Fruit fly (Drosophila melanogaster) Kc167 (cell line): ENCODE data around the gene Nt5b.

Experiments used
- Myc ChIP-seq: fragments of >200 bp; optimal IDR thresholded peaks from 2 replicates; lab custom pipeline; 2017; ENCODE audit warnings: missing external identifiers
- Sin3A ChIP-seq: fragments of >200 bp; optimal IDR thresholded peaks from 2 replicates; lab custom pipeline; 2018; ENCODE audit warnings: missing external identifiers
- h ChIP-seq: fragments of >200 bp; optimal IDR thresholded peaks from 3 replicates; lab custom pipeline; 2018; ENCODE audit warnings: missing external identifiers
- insv ChIP-seq: fragments of >200 bp; optimal IDR thresholded peaks from 3 replicates; lab custom pipeline; 2018; ENCODE audit warnings: missing external identifiers
- psq ChIP-seq: fragments of >200 bp; optimal IDR thresholded peaks from 2 replicates; lab custom pipeline; 2017; ENCODE audit warnings: missing external identifiers
- ttk ChIP-seq: sonication (Bioruptor generic); optimal IDR thresholded peaks from 2 replicates; lab custom pipeline; 2017; ENCODE audit warnings: missing external identifiers

The Nt5b gene

DNA sequence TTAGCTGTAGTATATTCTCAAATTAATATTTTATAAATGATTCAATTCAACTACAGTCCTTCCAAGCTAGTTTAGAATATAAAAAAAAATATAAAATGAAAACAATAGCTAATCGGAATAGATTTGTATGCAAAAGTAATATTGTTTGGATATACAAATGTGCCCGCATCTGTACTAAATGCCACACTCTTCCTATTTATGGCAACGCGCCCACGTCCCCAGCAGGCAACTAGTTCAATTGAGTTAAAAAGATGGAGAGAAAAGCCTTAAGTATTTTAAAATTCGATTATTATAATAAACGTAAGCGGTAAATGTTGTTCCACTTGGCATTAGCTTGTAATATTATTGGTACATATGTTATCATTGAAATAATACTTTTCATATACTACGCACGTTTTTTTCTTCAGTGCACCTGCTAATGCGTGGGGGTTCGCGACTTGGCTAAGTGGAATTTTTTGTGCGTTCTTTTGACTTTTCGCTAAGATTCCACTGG lies 4.3 kb downstream of the Nt5b start:
- no peak for TF ChIP-seq h (lab: Kevin White, UChicago)
- TF ChIP-seq insv (lab: Kevin White, UChicago), result no peak
- no peak for TF ChIP-seq Myc (lab: Kevin White, UChicago)
- TF ChIP-seq ttk (lab: Kevin White, UChicago), result no peak
- no peak for TF ChIP-seq Sin3A (lab: Kevin White, UChicago)
- TF ChIP-seq psq (lab: Kevin White, UChicago), result no peak

DNA sequence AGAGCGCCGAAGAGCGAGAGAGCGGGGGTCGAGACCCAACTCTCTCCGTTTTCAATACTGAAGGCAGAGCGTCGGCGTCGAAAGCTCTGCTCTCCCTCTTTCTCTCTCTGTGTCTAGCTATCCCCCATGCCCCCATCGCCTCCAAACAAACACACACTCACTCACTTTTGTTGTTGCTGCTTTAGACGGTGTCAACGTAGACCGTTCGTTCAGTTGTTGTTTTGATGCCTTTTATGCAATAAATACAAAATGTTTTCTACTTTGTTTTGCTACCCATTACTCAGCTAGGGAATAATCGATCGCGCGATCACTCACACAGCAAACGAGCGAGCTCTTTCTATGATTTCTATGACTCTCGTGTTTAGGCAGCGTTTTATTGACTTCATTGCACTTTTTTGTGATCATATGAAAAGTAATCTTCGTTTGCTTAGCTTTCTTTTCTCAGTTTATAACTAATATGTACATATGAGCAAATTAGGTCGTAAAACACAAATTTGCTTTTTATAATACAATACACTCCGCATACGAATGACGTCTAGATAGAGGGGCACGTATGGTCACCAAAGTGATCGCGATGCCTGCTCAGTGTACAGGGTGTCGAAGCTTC lies 5.2 kb downstream of the Nt5b start:
- TF ChIP-seq Sin3A (lab: Kevin White, UChicago) (no peak), Myc (lab: Kevin White, UChicago) (no peak), ttk (lab: Kevin White, UChicago) (no peak), h (lab: Kevin White, UChicago) (no peak), insv (lab: Kevin White, UChicago) (no peak), psq (lab: Kevin White, UChicago) (no peak)

DNA sequence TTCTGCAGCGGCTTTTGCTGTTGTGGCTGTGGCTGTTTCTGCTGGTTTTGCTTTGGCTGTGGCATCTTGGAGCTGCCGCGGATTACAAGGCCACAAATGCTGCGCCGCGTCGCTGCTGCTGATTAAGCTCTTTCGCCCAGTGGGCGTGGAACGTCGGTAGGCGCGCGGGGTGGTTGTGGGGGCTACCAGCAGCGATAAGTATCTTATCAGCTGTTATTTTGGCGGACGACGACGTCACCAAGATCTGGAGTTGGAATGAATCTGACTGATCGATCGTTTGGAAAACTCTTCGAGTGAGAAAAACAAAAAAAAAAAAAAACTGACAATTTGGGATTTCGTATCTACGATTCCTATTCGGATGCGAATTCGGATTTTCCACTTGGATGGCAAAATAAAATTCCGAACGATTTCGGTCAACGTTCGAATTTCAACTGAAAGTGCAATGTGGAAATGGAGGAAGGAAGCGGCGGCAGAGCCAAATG lies 5.8 kb downstream of the Nt5b start:
- no peak for TF ChIP-seq insv (lab: Kevin White, UChicago)
- TF ChIP-seq psq (lab: Kevin White, UChicago), result no peak
- no peak for TF ChIP-seq ttk (lab: Kevin White, UChicago)

DNA sequence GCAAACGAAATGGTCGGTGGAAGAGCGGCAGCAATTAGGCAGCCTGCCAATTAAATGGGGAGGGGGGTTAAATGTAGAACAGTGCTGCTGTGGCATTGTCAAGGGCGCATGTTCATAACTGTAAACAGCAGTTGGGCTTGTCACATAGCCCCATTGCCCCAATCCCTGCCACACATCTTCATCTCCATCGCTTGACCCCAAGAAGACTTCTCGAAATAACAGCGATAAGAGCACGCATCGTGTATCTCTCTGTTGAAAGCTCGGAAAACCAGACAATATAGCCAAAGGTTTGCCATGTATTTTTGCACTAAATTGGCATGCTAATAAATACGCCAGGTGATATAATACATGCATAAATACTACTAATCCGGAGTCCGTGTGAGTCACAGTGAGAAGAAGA lies 7.4 kb downstream of the Nt5b start:
- no peak for TF ChIP-seq Myc (lab: Kevin White, UChicago)
- TF ChIP-seq Sin3A (lab: Kevin White, UChicago), result no peak
- no peak for TF ChIP-seq h (lab: Kevin White, UChicago)
- TF ChIP-seq insv (lab: Kevin White, UChicago), result no peak
- TF ChIP-seq ttk (lab: Kevin White, UChicago), result no peak
- TF ChIP-seq psq (lab: Kevin White, UChicago), result no peak

DNA sequence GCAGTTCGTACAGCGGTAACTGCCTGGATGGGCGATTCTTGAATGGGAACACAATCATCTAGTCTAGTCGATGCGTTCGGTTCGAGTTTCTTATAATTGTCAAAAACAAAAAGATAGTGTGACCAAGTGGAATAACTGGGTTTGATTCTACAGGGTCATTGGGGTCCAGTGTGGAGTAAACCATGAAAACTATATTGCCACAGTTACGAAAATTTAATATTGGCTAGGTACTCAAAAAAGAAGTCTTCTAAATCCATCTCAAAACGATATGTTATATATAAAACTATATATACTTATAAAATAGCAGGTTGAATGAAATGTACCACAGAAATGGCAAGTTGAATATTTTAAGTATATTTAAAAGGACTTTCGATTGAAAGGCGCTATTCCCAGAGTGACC lies 10.0 kb downstream of the Nt5b start, which contains the start of gene CG34328:
Gene CG34328, minus strand, starts transcription at position 101 of the 400 bp plus-strand sequence.
- no peak for TF ChIP-seq Myc (lab: Kevin White, UChicago)
- TF ChIP-seq Sin3A (lab: Kevin White, UChicago), result no peak
- no peak for TF ChIP-seq ttk (lab: Kevin White, UChicago)
- TF ChIP-seq h (lab: Kevin White, UChicago), result no peak
- no peak for TF ChIP-seq insv (lab: Kevin White, UChicago)
- TF ChIP-seq psq (lab: Kevin White, UChicago), result no peak

DNA sequence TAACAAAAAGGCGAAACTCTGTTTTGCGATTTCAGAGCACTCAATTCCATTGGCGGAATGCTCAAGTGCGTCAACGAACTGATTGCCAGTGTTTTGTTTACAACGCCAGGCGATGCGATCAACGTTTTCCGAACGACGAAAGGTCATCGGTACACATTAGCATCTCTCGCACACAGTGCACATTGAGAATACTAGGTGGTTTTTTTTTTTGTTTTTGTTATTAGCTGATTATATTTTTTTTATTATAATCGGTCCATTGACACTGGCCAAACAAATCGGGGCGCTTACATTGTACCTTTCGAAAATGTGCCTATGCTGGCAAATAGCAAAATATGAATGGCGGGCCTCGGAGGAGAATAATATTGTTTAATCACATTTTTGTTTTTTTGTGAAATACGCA lies 14.8 kb downstream of the Nt5b start:
- TF ChIP-seq h (lab: Kevin White, UChicago) (no peak), psq (lab: Kevin White, UChicago) (no peak), ttk (lab: Kevin White, UChicago) (no peak), insv (lab: Kevin White, UChicago) (no peak), Myc (lab: Kevin White, UChicago) (no peak), Sin3A (lab: Kevin White, UChicago) (no peak)

DNA sequence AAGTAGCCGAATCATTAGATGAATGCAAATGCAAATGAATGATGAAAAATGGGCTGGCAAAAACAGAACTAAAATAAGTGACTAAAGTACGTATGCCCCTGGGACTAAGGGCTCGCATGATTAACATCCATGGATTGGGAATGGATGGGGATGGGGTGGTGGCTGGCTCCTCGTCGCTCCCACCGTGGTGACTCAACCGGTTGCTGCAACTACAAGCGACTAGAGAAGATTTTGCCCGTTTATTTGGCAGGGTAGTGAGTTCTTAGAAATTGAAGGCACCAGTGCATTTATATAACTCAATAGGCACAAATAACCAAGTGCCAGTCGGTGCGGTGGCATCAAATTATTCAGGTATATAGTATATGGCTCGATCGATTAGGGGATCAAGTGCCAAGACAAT lies 23.2 kb downstream of the Nt5b start, which contains the start of gene Tsf1:
Gene Tsf1, plus strand, starts transcription at position 301 of the 400 bp plus-strand sequence.
- no peak for TF ChIP-seq psq (lab: Kevin White, UChicago)
- no peak for TF ChIP-seq insv (lab: Kevin White, UChicago)
- no peak for TF ChIP-seq h (lab: Kevin White, UChicago)
- no peak for TF ChIP-seq ttk (lab: Kevin White, UChicago)
- TF ChIP-seq Sin3A (lab: Kevin White, UChicago), result no peak
- TF ChIP-seq Myc (lab: Kevin White, UChicago), result no peak

DNA sequence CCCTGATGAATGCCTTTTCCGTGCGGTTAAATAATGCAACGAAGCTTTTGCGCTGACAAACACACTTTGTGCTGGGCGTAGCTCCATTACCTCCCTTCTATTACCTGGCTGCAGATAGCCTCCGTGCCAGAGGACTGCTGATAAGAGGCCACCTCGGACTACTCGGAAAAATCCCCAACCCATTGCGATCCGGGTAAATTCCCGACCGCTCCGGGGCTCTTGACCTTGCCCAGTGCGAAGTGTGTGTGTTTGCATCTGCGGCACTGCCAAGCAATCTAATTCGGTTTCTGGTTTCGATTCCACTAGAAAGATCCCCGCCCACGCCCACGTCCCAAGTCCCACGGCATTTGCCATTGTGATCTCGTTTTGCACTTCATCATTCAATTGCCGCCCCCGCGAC lies 24.1 kb downstream of the Nt5b start:
- no peak for TF ChIP-seq Sin3A (lab: Kevin White, UChicago)
- no peak for TF ChIP-seq ttk (lab: Kevin White, UChicago)
- TF ChIP-seq h (lab: Kevin White, UChicago), result no peak
- TF ChIP-seq insv (lab: Kevin White, UChicago), result no peak
- TF ChIP-seq psq (lab: Kevin White, UChicago), result no peak
- TF ChIP-seq Myc (lab: Kevin White, UChicago), result no peak

DNA sequence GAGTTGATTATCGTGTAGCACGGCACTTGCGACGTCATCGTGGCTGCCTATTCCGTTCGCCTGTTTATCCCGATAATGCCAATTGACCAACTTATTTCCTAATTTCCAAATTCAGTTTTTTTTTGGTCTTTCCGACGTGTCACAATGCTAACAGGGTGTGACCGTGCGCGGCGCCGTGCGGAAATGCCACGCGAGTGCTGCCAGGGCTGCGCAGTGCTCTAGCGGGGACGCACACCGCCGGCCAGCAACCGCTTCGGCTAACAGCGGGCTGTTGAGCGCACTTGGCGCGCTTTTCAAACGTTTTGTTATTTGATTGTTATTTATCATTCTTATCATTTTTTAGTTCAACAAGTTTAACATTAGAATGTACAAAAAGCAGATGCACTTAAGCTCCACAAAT lies 24.9 kb downstream of the Nt5b start, which contains the start of gene betaCOP:
Gene betaCOP, minus strand, starts transcription at position 187 of the 400 bp plus-strand sequence.
- TF ChIP-seq Myc (lab: Kevin White, UChicago) (no peak), h (lab: Kevin White, UChicago) (no peak), ttk (lab: Kevin White, UChicago) (no peak), psq (lab: Kevin White, UChicago) (no peak), Sin3A (lab: Kevin White, UChicago) (no peak), insv (lab: Kevin White, UChicago) (no peak)

DNA sequence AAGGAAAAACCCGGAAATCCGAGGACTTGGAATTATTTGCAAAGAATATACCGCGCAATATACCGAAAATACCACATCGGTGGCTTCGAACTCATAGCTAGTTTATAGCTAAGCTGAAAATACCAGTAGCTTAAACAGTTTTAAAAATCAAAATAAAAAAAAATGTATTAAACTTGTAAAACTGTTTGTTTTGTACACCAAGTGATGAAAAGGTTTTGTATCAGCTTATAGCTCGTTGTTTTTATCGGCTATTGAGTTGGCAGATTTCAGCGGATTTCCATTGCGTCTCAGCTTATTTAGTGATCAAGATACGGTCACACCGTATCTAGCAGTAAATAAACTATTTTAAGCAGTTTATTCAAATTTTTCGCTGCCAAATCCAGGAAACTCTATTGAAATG lies 30.2 kb downstream of the Nt5b start, which contains the start of the genes por and CG6179:
Gene por, minus strand, starts transcription at position 64 of the 400 bp plus-strand sequence.
Gene CG6179, plus strand, starts transcription at position 292 of the 400 bp plus-strand sequence.
- TF ChIP-seq insv (lab: Kevin White, UChicago) (no peak), Myc (lab: Kevin White, UChicago) (no peak), ttk (lab: Kevin White, UChicago) (no peak), Sin3A (lab: Kevin White, UChicago) (no peak), psq (lab: Kevin White, UChicago) (no peak), h (lab: Kevin White, UChicago) (no peak)

DNA sequence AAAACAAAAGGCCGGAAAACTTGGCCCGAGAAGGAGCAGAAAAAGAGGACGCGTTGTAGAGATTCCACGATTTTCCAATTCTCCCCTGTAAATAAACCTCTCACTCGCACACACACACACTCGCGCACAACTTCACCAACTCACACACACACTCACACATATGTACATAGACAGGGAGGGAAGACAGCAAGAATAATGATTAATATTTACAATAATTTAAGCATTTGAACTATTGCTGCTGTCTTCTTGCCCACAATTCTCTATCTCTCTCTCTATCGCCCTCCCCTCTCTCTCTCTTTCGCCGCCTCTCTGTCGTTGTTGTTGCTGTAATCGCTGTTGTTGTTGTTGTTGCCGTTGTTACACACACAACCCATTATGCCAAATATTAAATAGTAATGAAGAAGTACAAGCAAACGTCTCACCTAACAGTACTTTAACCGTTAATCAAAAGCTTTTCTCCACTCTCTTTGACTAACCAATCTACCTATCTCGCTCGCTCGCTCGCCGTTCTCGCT lies 35.5 kb downstream of the Nt5b start:
- TF ChIP-seq ttk (lab: Kevin White, UChicago), result no peak
- TF ChIP-seq h (lab: Kevin White, UChicago), result no peak
- no peak for TF ChIP-seq Myc (lab: Kevin White, UChicago)
- TF ChIP-seq Sin3A (lab: Kevin White, UChicago), result no peak
- no peak for TF ChIP-seq insv (lab: Kevin White, UChicago)
